Fruit fly (Drosophila melanogaster): ENCODE results near the gene Adk2.

Gene Adk2

DNA sequence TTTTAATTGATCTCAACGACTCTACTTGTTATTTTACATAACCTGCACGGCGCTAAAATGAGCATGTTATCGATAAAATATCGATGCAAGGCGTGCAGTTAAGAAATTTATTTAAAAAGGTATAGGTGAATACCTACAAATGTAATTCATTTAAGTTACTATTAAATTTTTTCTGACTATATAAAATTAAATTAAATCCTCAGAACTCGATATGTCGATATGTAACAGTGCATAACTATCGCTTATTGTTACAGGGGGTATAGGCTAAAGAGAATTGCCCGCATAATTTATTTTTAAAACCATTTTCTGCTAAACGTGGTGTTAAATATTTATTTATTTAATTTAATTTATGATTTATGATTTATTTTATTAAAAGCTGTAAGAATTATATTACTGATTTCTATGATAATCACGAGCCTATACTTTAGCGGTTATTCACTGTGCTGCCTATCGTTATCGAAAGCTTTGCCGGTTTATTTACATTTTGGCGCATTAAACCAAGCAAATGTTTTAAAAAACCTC lies 4.6 kb downstream of the Adk2 start, which contains the start of the genes mRpL20 and Icmt (continued):
- TF ChIP-seq sens (GFP tag) (peak; percentile 94), TFAM (GFP tag; optimal IDR thresholded peaks at IDR 0.05) (no peak), Fer1 (GFP tag; optimal IDR thresholded peaks at IDR 0.05) (peak; percentile 85), luna (GFP tag; optimal IDR thresholded peaks at IDR 0.05) (no peak), Dad (GFP tag; optimal IDR thresholded peaks at IDR 0.05) (no peak), br (optimal IDR thresholded peaks at IDR 0.05) (no peak), bbx (GFP tag; IDR thresholded peaks at IDR 0.05; ENCODE audit: partially characterized antibody) (peak; percentile 75), cwo (GFP tag; optimal IDR thresholded peaks at IDR 0.05) (peak; percentile 84), CG16779 (GFP tag; IDR thresholded peaks at IDR 0.05) (peak; percentile 89), sr (GFP tag; IDR thresholded peaks at IDR 0.05) (peak; percentile 76; the same call in 2 of the 3 replicates), CG11696 (GFP tag; IDR thresholded peaks at IDR 0.05) (peak; percentile 87), Optix (GFP tag; IDR thresholded peaks at IDR 0.05) (no peak), NC2α (GFP tag; optimal IDR thresholded peaks at IDR 0.05) (no peak), crp (GFP tag; optimal IDR thresholded peaks at IDR 0.05) (peak in 1 of 2 experiments; percentile 54), CG31224 (GFP tag; IDR thresholded peaks at IDR 0.05) (peak; percentile 92), klu (GFP tag; IDR thresholded peaks at IDR 0.05) (peak; percentile 93), seq (GFP tag; IDR thresholded peaks at IDR 0.05) (peak; percentile 92), CG12155 (GFP tag; optimal IDR thresholded peaks at IDR 0.05) (peak; percentile 89), cad (GFP tag; optimal IDR thresholded peaks at IDR 0.05) (no peak), CG3163 (GFP tag; optimal IDR thresholded peaks at IDR 0.05) (no peak), pzg (GFP tag; optimal IDR thresholded peaks at IDR 0.05) (peak; percentile 22), CG9876 (GFP tag; optimal IDR thresholded peaks at IDR 0.05) (no peak), CG3065 (GFP tag; optimal IDR thresholded peaks at IDR 0.05) (peak; percentile 64), Hmx (GFP tag; optimal IDR thresholded peaks at IDR 0.05) (peak; percentile 34), tap (tag; optimal IDR thresholded peaks at IDR 0.05) (peak; percentile 88), GATAe (GFP tag; conservative IDR thresholded peaks at IDR 0.05) (peak; percentile 82), ase (GFP tag; IDR thresholded peaks at IDR 0.05) (peak; percentile 96), Nf-YC (tag; optimal IDR thresholded peaks at IDR 0.05) (peak; percentile 87), CG11723 (GFP tag; optimal IDR thresholded peaks at IDR 0.05) (peak; percentile 75), CG9437 (GFP tag; optimal IDR thresholded peaks at IDR 0.05) (peak; percentile 88), CG7839 (tag; optimal IDR thresholded peaks at IDR 0.05) (peak; percentile 97), sna (GFP tag; IDR thresholded peaks at IDR 0.05; ENCODE audit: partially characterized antibody) (peak; percentile 73; the same call in 1 of the 2 replicates), CG8359 (GFP tag; optimal IDR thresholded peaks at IDR 0.05; ENCODE audit: borderline replicate concordance) (peak; percentile 25), en (GFP tag; optimal IDR thresholded peaks at IDR 0.05) (no peak), HLH3B (GFP tag; IDR thresholded peaks at IDR 0.05) (peak; percentile 97), lmd (GFP tag; IDR thresholded peaks at IDR 0.05) (peak; percentile 98), amos (GFP tag; IDR thresholded peaks at IDR 0.05; ENCODE audit: partially characterized antibody) (peak; percentile 72), CG34422 (GFP tag; IDR thresholded peaks at IDR 0.05) (peak; percentile 97), Bdp1 (GFP tag; optimal IDR thresholded peaks at IDR 0.05) (peak; percentile 49), dmrt99B (tag; optimal IDR thresholded peaks at IDR 0.05) (peak; percentile 95), CG6813 (GFP tag; optimal IDR thresholded peaks at IDR 0.05) (peak; percentile 61), lola (GFP tag; optimal IDR thresholded peaks at IDR 0.05) (peak in 1 of 3 experiments; percentile 85), CG16863 (GFP tag; optimal IDR thresholded peaks at IDR 0.05) (peak; percentile 27), CG1233 (GFP tag; optimal IDR thresholded peaks at IDR 0.05) (peak; percentile 88), CG10543 (GFP tag; optimal IDR thresholded peaks at IDR 0.05) (peak; percentile 62), Antp (GFP tag; optimal IDR thresholded peaks at IDR 0.05) (peak; percentile 56), CG18476 (GFP tag; optimal IDR thresholded peaks at IDR 0.05) (peak; percentile 66), psq (GFP tag; optimal IDR thresholded peaks at IDR 0.05) (peak; percentile 78), ash1 (GFP tag; optimal IDR thresholded peaks at IDR 0.05) (no peak), CG6272 (GFP tag; IDR thresholded peaks at IDR 0.05) (peak; percentile 98), run (tag; optimal IDR thresholded peaks at IDR 0.05) (peak; percentile 93)
